Worm (Caenorhabditis elegans) whole organism, L4 larva: ENCODE results near the gene ets-9.

Experiments used
- Y5F2A.4 ChIP-seq: fragments of 200-800 bp; sonication (Bioruptor generic); optimal IDR thresholded peaks from 2 replicates; lab custom pipeline; 2018; ENCODE audit warnings: mild to moderate bottlenecking, missing genetic modification characterization, missing compliant biosample characterization
- aha-1 ChIP-seq: fragments of 150-350 bp; peaks from one replicate; lab custom pipeline; 2014; ENCODE audit warnings: missing biosample characterization, missing genetic modification characterization
- arid-1 ChIP-seq: fragments of 200-800 bp; sonication (Bioruptor generic); conservative IDR thresholded peaks from 2 replicates; pipeline ENCODE4 v1.3.6; 2022; ENCODE audit warnings: missing genetic modification reagents, missing genetic modification characterization, missing compliant biosample characterization
- ceh-28 ChIP-seq: fragments of 150-350 bp; optimal IDR thresholded peaks from 2 replicates; lab custom pipeline; 2014; ENCODE audit warnings: missing biosample characterization, missing genetic modification reagents, missing genetic modification characterization
- ces-1 ChIP-seq: fragments of 150-350 bp; sonication (generic microtip); optimal IDR thresholded peaks from 4 replicates; lab custom pipeline; 2014; ENCODE audit warnings: missing biosample characterization, missing genetic modification reagents, missing genetic modification characterization
- daf-12 ChIP-seq: fragments of 150-350 bp; optimal IDR thresholded peaks from 2 replicates; lab custom pipeline; 2014; ENCODE audit warnings: missing biosample characterization, missing genetic modification reagents, missing genetic modification characterization
- daf-16 ChIP-seq, 3 experiments: sonication (generic microtip); optimal IDR thresholded peaks; 2 replicates each; lab custom pipeline; 2016 to 2017; ENCODE audit warnings: missing genetic modification characterization in 3 of 3, missing genetic modification reagents in 3 of 3, mild to moderate bottlenecking in 2 of 3, missing compliant biosample characterization in 2 of 3, missing biosample characterization in 1 of 3, moderate library complexity in 1 of 3
- daf-19 ChIP-seq: fragments of 200-800 bp; sonication (Bioruptor generic); conservative IDR thresholded peaks from 2 replicates; pipeline ENCODE4 v1.3.6; 2022; ENCODE audit warnings: missing genetic modification characterization, missing compliant biosample characterization
- dmd-6 ChIP-seq: fragments of 200-800 bp; sonication (Bioruptor generic); IDR thresholded peaks from 2 replicates; pipeline ENCODE4 v1.3.6; 2022; ENCODE audit warnings: missing genetic modification reagents, missing genetic modification characterization, missing compliant biosample characterization
- duxl-1 ChIP-seq: sonication (generic microtip); optimal IDR thresholded peaks from 2 replicates; lab custom pipeline; 2016; ENCODE audit warnings: mild to moderate bottlenecking, missing genetic modification characterization, moderate library complexity, missing compliant biosample characterization; ENCODE audit not compliant: poor library complexity
- dve-1 ChIP-seq: sonication (generic microtip); optimal IDR thresholded peaks from 2 replicates; lab custom pipeline; 2017; ENCODE audit warnings: antibody characterized with exemption, mild to moderate bottlenecking, missing genetic modification characterization, missing compliant biosample characterization; ENCODE audit not compliant: insufficient read depth
- egl-27 ChIP-seq: sonication (generic microtip); optimal IDR thresholded peaks from 3 replicates; lab custom pipeline; 2017; ENCODE audit warnings: missing biosample characterization, missing genetic modification reagents, missing genetic modification characterization
- fos-1 ChIP-seq: fragments of 150-350 bp; optimal IDR thresholded peaks from 2 replicates; lab custom pipeline; 2014; ENCODE audit warnings: missing biosample characterization, missing genetic modification characterization
- gei-8 ChIP-seq: fragments of 200-800 bp; sonication (Bioruptor generic); optimal IDR thresholded peaks from 2 replicates; lab custom pipeline; 2018; ENCODE audit warnings: mild to moderate bottlenecking, missing genetic modification characterization, missing compliant biosample characterization
- hlh-11 ChIP-seq: fragments of 200-800 bp; sonication (Bioruptor generic); optimal IDR thresholded peaks from 2 replicates; lab custom pipeline; 2018; ENCODE audit warnings: mild to moderate bottlenecking, missing genetic modification characterization, missing compliant biosample characterization
- hmg-1.1 ChIP-seq: fragments of 200-800 bp; sonication (Bioruptor generic); IDR thresholded peaks from 2 replicates; pipeline ENCODE4 v1.3.6; 2022; ENCODE audit warnings: missing genetic modification reagents, missing genetic modification characterization, missing compliant biosample characterization
- lin-1 ChIP-seq: fragments of 200-800 bp; sonication (Bioruptor generic); IDR thresholded peaks from 2 replicates; pipeline ENCODE4 v1.3.6; 2022; ENCODE audit warnings: missing genetic modification reagents, missing genetic modification characterization, missing compliant biosample characterization
- lin-13 ChIP-seq: fragments of 150-350 bp; optimal IDR thresholded peaks from 2 replicates; lab custom pipeline; 2014; ENCODE audit warnings: missing biosample characterization, missing genetic modification reagents, missing genetic modification characterization
- lin-15B ChIP-seq: fragments of 150-350 bp; sonication (generic microtip); optimal IDR thresholded peaks from 3 replicates; lab custom pipeline; 2014; ENCODE audit warnings: missing biosample characterization, missing genetic modification characterization
- madf-5 ChIP-seq, 2 experiments: fragments of 200-800 bp; sonication (Bioruptor generic); IDR thresholded peaks; 2 replicates each; pipeline ENCODE4 v1.3.6; 2022; ENCODE audit warnings: missing compliant biosample characterization in 2 of 2, missing genetic modification characterization in 2 of 2
- madf-9 ChIP-seq: fragments of 200-800 bp; sonication (Bioruptor generic); conservative IDR thresholded peaks from 2 replicates; pipeline ENCODE4 v1.3.6; 2022; ENCODE audit warnings: missing genetic modification reagents, missing genetic modification characterization, missing compliant biosample characterization
- mdt-29 ChIP-seq: fragments of 200-800 bp; sonication (Bioruptor generic); IDR thresholded peaks from 2 replicates; pipeline ENCODE4 v1.3.6; 2022; ENCODE audit warnings: missing genetic modification reagents, missing genetic modification characterization, missing compliant biosample characterization
- mxl-2 ChIP-seq: fragments of 200-800 bp; sonication (Bioruptor generic); conservative IDR thresholded peaks from 2 replicates; pipeline ENCODE4 v1.3.6; 2022; ENCODE audit warnings: missing genetic modification reagents, missing genetic modification characterization, missing compliant biosample characterization
- nhr-102 ChIP-seq: sonication (generic microtip); optimal IDR thresholded peaks from 2 replicates; lab custom pipeline; 2016; ENCODE audit warnings: mild to moderate bottlenecking, missing genetic modification characterization, moderate library complexity, missing compliant biosample characterization
- nhr-237 ChIP-seq: sonication (generic microtip); optimal IDR thresholded peaks from 2 replicates; lab custom pipeline; 2017; ENCODE audit warnings: missing biosample characterization, missing genetic modification characterization
- nhr-28 ChIP-seq: fragments of 150-350 bp; optimal IDR thresholded peaks from 2 replicates; lab custom pipeline; 2014; ENCODE audit warnings: missing biosample characterization, missing genetic modification characterization
- nhr-41 ChIP-seq: fragments of 200-800 bp; sonication (Bioruptor generic); IDR thresholded peaks from 2 replicates; pipeline ENCODE4 v1.3.6; 2022; ENCODE audit warnings: missing genetic modification reagents, missing genetic modification characterization, missing compliant biosample characterization
- nhr-6 ChIP-seq: fragments of 150-350 bp; optimal IDR thresholded peaks from 2 replicates; lab custom pipeline; 2014; ENCODE audit warnings: missing biosample characterization, missing genetic modification characterization
- php-3 ChIP-seq: fragments of 200-800 bp; sonication (Bioruptor generic); IDR thresholded peaks from 2 replicates; pipeline ENCODE4 v1.3.6; 2022; ENCODE audit warnings: missing genetic modification reagents, missing genetic modification characterization, missing compliant biosample characterization
- pqm-1 ChIP-seq: sonication (generic microtip); optimal IDR thresholded peaks from 2 replicates; lab custom pipeline; 2017; ENCODE audit warnings: missing biosample characterization, missing genetic modification characterization
- sdz-12 ChIP-seq: fragments of 200-800 bp; sonication (Bioruptor generic); optimal IDR thresholded peaks from 2 replicates; lab custom pipeline; 2018; ENCODE audit warnings: mild to moderate bottlenecking, missing genetic modification characterization, missing compliant biosample characterization
- snpc-1.2 ChIP-seq: fragments of 200-800 bp; sonication (Bioruptor generic); IDR thresholded peaks from 2 replicates; pipeline ENCODE4 v1.3.6; 2022; ENCODE audit warnings: missing genetic modification reagents, missing genetic modification characterization, missing compliant biosample characterization
- unc-130 ChIP-seq: sonication (generic microtip); optimal IDR thresholded peaks from 2 replicates; lab custom pipeline; 2016; ENCODE audit warnings: missing genetic modification reagents, missing genetic modification characterization, missing compliant biosample characterization
- unc-62 ChIP-seq, 3 experiments: fragments of 150-350 bp in 1 of 3; sonication (generic microtip); optimal IDR thresholded peaks in 2 of 3; peaks in 1 of 3; 1 replicate in 1 of 3; 2 replicates in 2 of 3; lab custom pipeline; 2014 to 2017; ENCODE audit warnings: missing biosample characterization in 3 of 3, missing genetic modification characterization in 3 of 3, missing genetic modification reagents in 3 of 3, missing genotype in 1 of 3
- zip-11 ChIP-seq: fragments of 200-800 bp; sonication (Bioruptor generic); IDR thresholded peaks from 2 replicates; pipeline ENCODE4 v1.3.6; 2022; ENCODE audit warnings: missing genetic modification characterization, missing compliant biosample characterization
- ztf-11 ChIP-seq: fragments of 150-350 bp; optimal IDR thresholded peaks from 2 replicates; lab custom pipeline; 2014; ENCODE audit warnings: missing biosample characterization, missing genetic modification characterization

ets-9 gene

ce11 chrX:4273614-4274013 is 5.9 kb upstream of the ets-9 start, which contains the start of gene C52B9.10:
TSS of gene C52B9.10 (plus strand) at chrX:4273914.
- no peak for TF ChIP-seq fos-1 (tag; lab: Kevin White, UChicago)
- TF ChIP-seq pqm-1 (tag; lab: Kevin White, UChicago): no peak

ce11 chrX:4274116-4274515 is 5.4 kb upstream of the ets-9 start, which contains the start of gene mec-18:
TSS of gene mec-18 (minus strand) at chrX:4274216.
- TF ChIP-seq daf-19 (no peak), zip-11 (GFP tag; lab: Robert Waterston, UW) (no peak), arid-1 (GFP tag; lab: Robert Waterston, UW) (no peak), dve-1 (tag; lab: Kevin White, UChicago) (no peak), lin-15B (tag; lab: Kevin White, UChicago) (no peak)

- peak in 1 of 2 experiments; percentile 76 for TF ChIP-seq unc-62 (GFP tag; optimal IDR thresholded peaks at IDR 0.05 in 1 of 2; lab: Kevin White, UChicago)
- TF ChIP-seq unc-62 (tag; optimal IDR thresholded peaks at IDR 0.05; lab: Kevin White, UChicago): no peak
- peak; percentile 4 for TF ChIP-seq dve-1 (tag; lab: Kevin White, UChicago)
- no peak for TF ChIP-seq ztf-11
- TF ChIP-seq nhr-28 (tag; lab: Kevin White, UChicago): peak; percentile 43
- TF ChIP-seq php-3: 0 out of 2 replicates have a peak, but pooled peaks have one; percentile 46
- no peak for TF ChIP-seq Y5F2A.4 (GFP tag; lab: Kevin White, UChicago)
- no peak for TF ChIP-seq madf-9 (GFP tag; lab: Robert Waterston, UW)
- no peak for TF ChIP-seq ces-1 (GFP tag; lab: Kevin White, UChicago)
- peak; percentile 30 for TF ChIP-seq pqm-1 (tag; lab: Kevin White, UChicago)
- no peak for TF ChIP-seq nhr-237 (tag; lab: Kevin White, UChicago)
- TF ChIP-seq hlh-11 (tag; lab: Kevin White, UChicago): peak; percentile 1
- peak; percentile 7 for TF ChIP-seq aha-1
- TF ChIP-seq daf-16 (GFP tag; optimal IDR thresholded peaks at IDR 0.05; lab: Kevin White, UChicago): no peak
- peak; percentile 53 for TF ChIP-seq daf-16 (tag; optimal IDR thresholded peaks at IDR 0.05; lab: Kevin White, UChicago)
Observed at ce11 chrX:4282380-4282779, 2.9 kb downstream of the ets-9 start, which contains the start of gene C52B9.19. TSS of gene C52B9.19 (plus strand) at chrX:4282555.

- TF ChIP-seq mdt-29 (GFP tag; lab: Robert Waterston, UW) (no peak), php-3 (peak; percentile 46; the same call in 1 of the 2 replicates), hmg-1.1 (GFP tag; lab: Robert Waterston, UW) (no peak), lin-1 (no peak), sdz-12 (no peak), pqm-1 (tag; lab: Kevin White, UChicago) (peak; percentile 52), unc-130 (GFP tag; lab: Kevin White, UChicago) (no peak), nhr-6 (tag; lab: Kevin White, UChicago) (peak; percentile 56), gei-8 (no peak), lin-13 (GFP tag; lab: Kevin White, UChicago) (no peak), nhr-41 (GFP tag; lab: Robert Waterston, UW) (no peak), nhr-102 (tag; lab: Kevin White, UChicago) (no peak), egl-27 (tag; lab: Kevin White, UChicago) (no peak), snpc-1.2 (GFP tag; lab: Robert Waterston, UW) (no peak), mxl-2 (GFP tag; lab: Robert Waterston, UW) (no peak), daf-12 (tag; lab: Kevin White, UChicago) (no peak), madf-5 (GFP tag; IDR thresholded peaks at IDR 0.05; lab: Robert Waterston, UW) (no peak), dmd-6 (no peak), ceh-28 (tag; lab: Kevin White, UChicago) (no peak), daf-16 (GFP tag; optimal IDR thresholded peaks at IDR 0.05; lab: Kevin White, UChicago) (no peak), daf-16 (tag; optimal IDR thresholded peaks at IDR 0.05; lab: Kevin White, UChicago) (peak; percentile 82), nhr-28 (tag; lab: Kevin White, UChicago) (peak; percentile 65), duxl-1 (tag; lab: Kevin White, UChicago) (no peak), dve-1 (tag; lab: Kevin White, UChicago) (peak; percentile 31)
Observed at ce11 chrX:4283989-4284388, 4.5 kb downstream of the ets-9 start, which contains the start of gene ets-10. TSS of gene ets-10 (plus strand) at chrX:4284189.
